Fruit fly (Drosophila melanogaster) whole organism, embryonic: ENCODE results near the gene CG3119.

Source experiments
- Adf1 ChIP-seq: fragments of 200-800 bp; sonication (Bioruptor generic); IDR thresholded peaks from 2 replicates; pipeline ENCODE4 v1.3.6; 2022; ENCODE audit warnings: missing biosample characterization, missing genetic modification characterization
- Atf6 ChIP-seq: fragments of 200-800 bp; sonication (Bioruptor generic); IDR thresholded peaks from 2 replicates; pipeline ENCODE4 v1.3.6; 2022; ENCODE audit warnings: missing biosample characterization, missing genetic modification characterization
- Blimp-1 ChIP-seq: fragments of 200-800 bp; sonication (Bioruptor generic); optimal IDR thresholded peaks from 3 replicates; lab custom pipeline; 2018; ENCODE audit warnings: missing biosample characterization, missing genetic modification characterization, mild to moderate bottlenecking, moderate library complexity, missing genetic modification reagents
- C15 ChIP-seq: fragments of 200-800 bp; sonication (Bioruptor generic); IDR thresholded peaks from 3 replicates; pipeline ENCODE4 v1.3.6; 2022; ENCODE audit warnings: missing biosample characterization, missing genetic modification characterization
- CG12155 ChIP-seq: fragments of 200-800 bp; sonication (Bioruptor generic); optimal IDR thresholded peaks from 3 replicates; lab custom pipeline; 2016; ENCODE audit warnings: missing biosample characterization, missing genetic modification characterization
- CG14965 ChIP-seq: fragments of 200-800 bp; sonication (Bioruptor generic); optimal IDR thresholded peaks from 2 replicates; lab custom pipeline; 2016; ENCODE audit warnings: missing biosample characterization, missing genetic modification characterization, borderline replicate concordance
- CG1603 ChIP-seq: fragments of 200-800 bp; sonication (Bioruptor generic); optimal IDR thresholded peaks from 2 replicates; lab custom pipeline; 2019; ENCODE audit warnings: missing biosample characterization, mild to moderate bottlenecking, missing genetic modification characterization, moderate library complexity
- CG2199 ChIP-seq: fragments of 200-800 bp; sonication (Bioruptor generic); IDR thresholded peaks from 3 replicates; pipeline ENCODE4 v1.3.6; 2022; ENCODE audit warnings: missing biosample characterization, missing genetic modification characterization
- CG31388 ChIP-seq: fragments of 200-800 bp; sonication (Bioruptor generic); optimal IDR thresholded peaks from 2 replicates; lab custom pipeline; 2016; ENCODE audit warnings: missing biosample characterization, missing genetic modification characterization
- CG4282 ChIP-seq: fragments of 200-800 bp; sonication (Bioruptor generic); optimal IDR thresholded peaks from 2 replicates; lab custom pipeline; 2016; ENCODE audit warnings: missing biosample characterization, missing genetic modification characterization
- CG4328 ChIP-seq: fragments of 200-800 bp; sonication (Bioruptor generic); optimal IDR thresholded peaks from 3 replicates; lab custom pipeline; 2017; ENCODE audit warnings: missing biosample characterization, missing genetic modification reagents, missing genetic modification characterization
- CG43689 ChIP-seq: fragments of 200-800 bp; sonication (Bioruptor generic); IDR thresholded peaks from 2 replicates; pipeline ENCODE4 v1.3.6; 2022; ENCODE audit warnings: missing biosample characterization, missing genetic modification characterization
- CG4617 ChIP-seq: fragments of 200-800 bp; sonication (Bioruptor generic); optimal IDR thresholded peaks from 3 replicates; lab custom pipeline; 2016; ENCODE audit warnings: missing biosample characterization, missing genetic modification characterization, borderline replicate concordance
- CG4854 ChIP-seq: fragments of 200-800 bp; sonication (Bioruptor generic); optimal IDR thresholded peaks from 2 replicates; lab custom pipeline; 2016; ENCODE audit warnings: missing biosample characterization, missing genetic modification characterization, inconsistent platforms
- CG7963 ChIP-seq: fragments of 200-800 bp; sonication (Bioruptor generic); IDR thresholded peaks from 3 replicates; pipeline ENCODE4 v1.3.6; 2022; ENCODE audit warnings: missing biosample characterization, missing genetic modification characterization; ENCODE audit not compliant: partially characterized antibody
- CG8290 ChIP-seq, 3 experiments: fragments of 200-800 bp; sonication (Bioruptor generic); optimal IDR thresholded peaks; 2 replicates each; lab custom pipeline; 2016 to 2019; ENCODE audit warnings: missing biosample characterization in 3 of 3, missing genetic modification characterization in 3 of 3, mild to moderate bottlenecking in 2 of 3, moderate library complexity in 1 of 3
- CG8944 ChIP-seq: fragments of 200-800 bp; sonication (Bioruptor generic); optimal IDR thresholded peaks from 3 replicates; lab custom pipeline; 2016; ENCODE audit warnings: missing biosample characterization, missing genetic modification characterization
- CG9437 ChIP-seq: fragments of 200-800 bp; sonication (Bioruptor generic); optimal IDR thresholded peaks from 2 replicates; lab custom pipeline; 2018; ENCODE audit warnings: missing biosample characterization, mild to moderate bottlenecking, missing genetic modification characterization
- D19A ChIP-seq: fragments of 200-800 bp; optimal IDR thresholded peaks from 3 replicates; lab custom pipeline; 2019; ENCODE audit warnings: missing biosample characterization, mild to moderate bottlenecking, missing genetic modification characterization, moderate library complexity
- HLH3B ChIP-seq: fragments of 200-800 bp; sonication (Bioruptor generic); IDR thresholded peaks from 2 replicates; pipeline ENCODE4 v1.3.6; 2022; ENCODE audit warnings: missing biosample characterization, missing genetic modification characterization
- Hr51 ChIP-seq, 2 experiments: fragments of 200-800 bp; sonication (Bioruptor generic); optimal IDR thresholded peaks; 2 replicates in 1 of 2; 3 replicates in 1 of 2; lab custom pipeline; 2016 to 2018; ENCODE audit warnings: missing biosample characterization in 2 of 2, missing genetic modification characterization in 2 of 2, mild to moderate bottlenecking in 1 of 2, moderate library complexity in 1 of 2
- MESR4 ChIP-seq: fragments of 200-800 bp; sonication (Bioruptor generic); optimal IDR thresholded peaks from 2 replicates; lab custom pipeline; 2018; ENCODE audit warnings: missing biosample characterization, mild to moderate bottlenecking, missing genetic modification characterization, moderate library complexity
- Max ChIP-seq: fragments of 200-800 bp; sonication (Bioruptor generic); optimal IDR thresholded peaks from 2 replicates; lab custom pipeline; 2016; ENCODE audit warnings: missing biosample characterization, mild to moderate bottlenecking, missing genetic modification characterization
- Mrtf ChIP-seq: fragments of 200-800 bp; sonication (Bioruptor generic); IDR thresholded peaks from 3 replicates; pipeline ENCODE4 v1.3.6; 2022; ENCODE audit warnings: missing biosample characterization, missing genetic modification characterization
- Myb ChIP-seq: fragments of 200-800 bp; sonication (Bioruptor generic); optimal IDR thresholded peaks from 2 replicates; lab custom pipeline; 2016; ENCODE audit warnings: missing biosample characterization, missing genetic modification characterization
- Scr ChIP-seq: fragments of 200-800 bp; sonication (Bioruptor generic); IDR thresholded peaks from 2 replicates; pipeline ENCODE4 v1.3.6; 2022; ENCODE audit warnings: missing biosample characterization, missing genetic modification characterization; ENCODE audit not compliant: partially characterized antibody
- bigmax ChIP-seq: fragments of 200-800 bp; sonication (Bioruptor generic); optimal IDR thresholded peaks from 2 replicates; lab custom pipeline; 2018; ENCODE audit warnings: missing biosample characterization, mild to moderate bottlenecking, missing genetic modification characterization
- cg ChIP-seq: fragments of 200-800 bp; sonication (Bioruptor generic); optimal IDR thresholded peaks from 3 replicates; lab custom pipeline; 2019; ENCODE audit warnings: missing biosample characterization, mild to moderate bottlenecking, missing genetic modification characterization, moderate library complexity
- chinmo ChIP-seq: fragments of 200-800 bp; sonication (Bioruptor generic); IDR thresholded peaks from 4 replicates; pipeline ENCODE4 v1.3.6; 2022; ENCODE audit warnings: missing biosample characterization, missing genetic modification characterization; ENCODE audit not compliant: partially characterized antibody
- ci ChIP-seq: fragments of 200-800 bp; sonication (Bioruptor generic); IDR thresholded peaks from 3 replicates; pipeline ENCODE4 v1.3.6; 2022; ENCODE audit warnings: missing biosample characterization, missing genetic modification characterization
- cwo ChIP-seq: fragments of 200-800 bp; sonication (Bioruptor generic); optimal IDR thresholded peaks from 3 replicates; lab custom pipeline; 2017; ENCODE audit warnings: missing biosample characterization, missing genetic modification characterization, mild to moderate bottlenecking, moderate library complexity, missing genetic modification reagents
- dm ChIP-seq: fragments of 200-800 bp; sonication (Bioruptor generic); optimal IDR thresholded peaks from 3 replicates; lab custom pipeline; 2016; ENCODE audit warnings: missing biosample characterization, missing genetic modification characterization
- dpn ChIP-seq, 2 experiments: fragments of 200-800 bp; sonication (Bioruptor generic); optimal IDR thresholded peaks; 3 replicates each; lab custom pipeline; 2016; ENCODE audit warnings: missing biosample characterization in 2 of 2, missing genetic modification characterization in 2 of 2
- dysf ChIP-seq: fragments of 200-800 bp; sonication (Bioruptor generic); IDR thresholded peaks from 3 replicates; pipeline ENCODE4 v1.3.6; 2022; ENCODE audit warnings: missing biosample characterization, missing genetic modification characterization
- esg ChIP-seq: fragments of 200-800 bp; sonication (Bioruptor generic); conservative IDR thresholded peaks from 2 replicates; pipeline ENCODE4 v1.3.6; 2022; ENCODE audit warnings: missing biosample characterization, missing genetic modification characterization
- exex ChIP-seq: fragments of 200-800 bp; sonication (Bioruptor generic); optimal IDR thresholded peaks from 4 replicates; lab custom pipeline; 2018; ENCODE audit warnings: missing biosample characterization, mild to moderate bottlenecking, missing genetic modification characterization, moderate library complexity
- fu2 ChIP-seq: fragments of 200-800 bp; sonication (Bioruptor generic); optimal IDR thresholded peaks from 2 replicates; lab custom pipeline; 2016; ENCODE audit warnings: missing biosample characterization, missing genetic modification characterization
- h ChIP-seq: fragments of >200 bp; optimal IDR thresholded peaks from 2 replicates; lab custom pipeline; 2017
- klu ChIP-seq: fragments of 200-800 bp; sonication (Bioruptor generic); IDR thresholded peaks from 2 replicates; pipeline ENCODE4 v1.3.6; 2022; ENCODE audit warnings: missing biosample characterization, missing genetic modification characterization
- knrl ChIP-seq: fragments of 200-800 bp; sonication (Bioruptor generic); IDR thresholded peaks from 3 replicates; pipeline ENCODE4 v1.3.6; 2022; ENCODE audit warnings: missing biosample characterization, missing genetic modification characterization; ENCODE audit not compliant: partially characterized antibody
- lov ChIP-seq, 2 experiments: fragments of 200-800 bp in 1 of 2; fragments of >200 bp in 1 of 2; sonication (Bioruptor generic) in 1 of 2; IDR thresholded peaks in 1 of 2; optimal IDR thresholded peaks in 1 of 2; 2 replicates in 1 of 2; 3 replicates in 1 of 2; pipeline versions ENCODE4 v1.3.6 to Lab custom; 2017 to 2022; ENCODE audit warnings: missing biosample characterization in 1 of 2, missing genetic modification characterization in 1 of 2
- nom ChIP-seq: fragments of 200-800 bp; sonication (Bioruptor generic); optimal IDR thresholded peaks from 2 replicates; lab custom pipeline; 2017; ENCODE audit warnings: missing biosample characterization, missing genetic modification characterization, mild to moderate bottlenecking, moderate library complexity, missing genetic modification reagents
- onecut ChIP-seq: fragments of 200-800 bp; sonication (Bioruptor generic); IDR thresholded peaks from 2 replicates; pipeline ENCODE4 v1.3.6; 2022; ENCODE audit warnings: missing biosample characterization, missing genetic modification characterization
- org-1 ChIP-seq: fragments of 200-800 bp; sonication (Bioruptor generic); optimal IDR thresholded peaks from 2 replicates; lab custom pipeline; 2017; ENCODE audit warnings: missing biosample characterization, missing genetic modification characterization
- repo ChIP-seq: fragments of 200-800 bp; sonication (Bioruptor generic); optimal IDR thresholded peaks from 2 replicates; lab custom pipeline; 2016; ENCODE audit warnings: missing biosample characterization, missing genetic modification characterization
- sens ChIP-seq: fragments of 200-800 bp; sonication (Bioruptor generic); peaks from one replicate; lab custom pipeline; 2016; ENCODE audit warnings: missing biosample characterization, missing genetic modification characterization
- seq ChIP-seq: fragments of 200-800 bp; sonication (Bioruptor generic); IDR thresholded peaks from 2 replicates; pipeline ENCODE4 v1.3.6; 2022; ENCODE audit warnings: missing biosample characterization, missing genetic modification characterization
- slou ChIP-seq: fragments of 200-800 bp; sonication (Bioruptor generic); optimal IDR thresholded peaks from 3 replicates; lab custom pipeline; 2016; ENCODE audit warnings: missing biosample characterization, missing genetic modification characterization
- stwl ChIP-seq: fragments of 200-800 bp; sonication (Bioruptor generic); optimal IDR thresholded peaks from 3 replicates; lab custom pipeline; 2018; ENCODE audit warnings: missing biosample characterization, mild to moderate bottlenecking, missing genetic modification characterization, moderate library complexity
- zen2 ChIP-seq: fragments of 200-800 bp; sonication (Bioruptor generic); IDR thresholded peaks from 3 replicates; pipeline ENCODE4 v1.3.6; 2022; ENCODE audit warnings: missing biosample characterization, missing genetic modification characterization; ENCODE audit not compliant: partially characterized antibody

Gene CG3119

DNA sequence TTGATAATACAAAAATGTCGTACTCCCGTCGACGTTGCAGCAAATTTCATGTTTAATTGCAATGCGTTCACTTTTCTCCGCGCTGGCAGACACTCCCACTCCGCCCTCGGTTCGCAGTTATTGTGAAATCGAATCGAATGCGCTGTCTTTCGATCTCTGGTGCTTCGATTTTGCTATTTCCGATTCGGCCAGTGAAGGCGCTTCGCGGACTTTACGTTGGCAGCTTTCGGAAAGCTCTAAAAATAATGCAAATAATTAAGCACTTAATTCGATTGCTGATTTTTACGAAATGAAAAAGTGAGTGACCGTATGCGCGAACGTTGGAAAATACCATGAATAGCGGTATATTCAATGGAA lies 36.5 kb upstream of the CG3119 start, which contains the start of gene Ifrd1 (continued):
- no peak for TF ChIP-seq CG43689 (GFP tag; lab: Robert Waterston, UW)
- no peak for TF ChIP-seq cg (GFP tag; lab: Kevin White, UChicago)
- no peak for TF ChIP-seq cwo (GFP tag; lab: Kevin White, UChicago)
- no peak for TF ChIP-seq dm (GFP tag; lab: Kevin White, UChicago)
- no peak for TF ChIP-seq CG9437 (GFP tag; lab: Kevin White, UChicago)
- peak; percentile 29 for TF ChIP-seq exex (tag; lab: Kevin White, UChicago)
- TF ChIP-seq h: no peak
- no peak for TF ChIP-seq dpn (GFP tag; optimal IDR thresholded peaks at IDR 0.05; lab: Kevin White, UChicago)
- no peak for TF ChIP-seq CG12155 (GFP tag; lab: Kevin White, UChicago)
- TF ChIP-seq slou: no peak
- TF ChIP-seq klu (GFP tag; lab: Robert Waterston, UW): no peak
- no peak for TF ChIP-seq knrl (GFP tag; lab: Robert Waterston, UW)
- TF ChIP-seq CG31388 (GFP tag; lab: Kevin White, UChicago): no peak
- no peak for TF ChIP-seq Mrtf (GFP tag; lab: Robert Waterston, UW)
- TF ChIP-seq CG14965 (GFP tag; lab: Kevin White, UChicago): no peak
- TF ChIP-seq ci (GFP tag; lab: Robert Waterston, UW): peak; percentile 5; the same call in 1 of the 3 replicates
- TF ChIP-seq CG4282 (GFP tag; lab: Kevin White, UChicago): no peak
- peak; percentile 4 for TF ChIP-seq CG4617 (GFP tag; lab: Kevin White, UChicago)
- TF ChIP-seq esg (GFP tag; lab: Robert Waterston, UW): no peak
- TF ChIP-seq CG1603 (tag; lab: Kevin White, UChicago): no peak
- TF ChIP-seq dysf (GFP tag; lab: Robert Waterston, UW): no peak
- TF ChIP-seq chinmo (GFP tag; lab: Robert Waterston, UW): peak; percentile 38; the same call in 2 of the 4 replicates
- TF ChIP-seq lov (optimal IDR thresholded peaks at IDR 0.05; lab: Kevin White, UChicago): no peak
- no peak for TF ChIP-seq lov (GFP tag; IDR thresholded peaks at IDR 0.05; lab: Robert Waterston, UW)
- TF ChIP-seq MESR4 (GFP tag; lab: Kevin White, UChicago): peak; percentile 82
- no peak for TF ChIP-seq CG8290 (GFP tag; optimal IDR thresholded peaks at IDR 0.05; lab: Kevin White, UChicago)
- TF ChIP-seq CG8290 (tag; optimal IDR thresholded peaks at IDR 0.05; lab: Kevin White, UChicago): peak in 1 of 2 experiments; percentile 36
- TF ChIP-seq zen2 (GFP tag; lab: Robert Waterston, UW): no peak
- 0 out of 3 replicates have a peak, but pooled peaks have one; percentile 9 for TF ChIP-seq CG2199
- no peak for TF ChIP-seq seq (GFP tag; lab: Robert Waterston, UW)
- TF ChIP-seq sens: no peak
- no peak for TF ChIP-seq CG4854 (GFP tag; lab: Kevin White, UChicago)
- TF ChIP-seq Blimp-1: no peak
- no peak for TF ChIP-seq CG4328 (GFP tag; lab: Kevin White, UChicago)

dm6 chr2L:2873729-2874127 lies 36.1 kb upstream of the CG3119 start:
- TF ChIP-seq Scr (GFP tag; lab: Robert Waterston, UW) (no peak), Atf6 (GFP tag; lab: Robert Waterston, UW) (0 out of 2 replicates have a peak, but pooled peaks have one; percentile 3), Max (GFP tag; lab: Kevin White, UChicago) (peak; percentile 20), bigmax (peak; percentile 71), HLH3B (GFP tag; lab: Robert Waterston, UW) (0 out of 2 replicates have a peak, but pooled peaks have one; percentile 2), CG7963 (GFP tag; lab: Robert Waterston, UW) (no peak), CG8944 (GFP tag; lab: Kevin White, UChicago) (no peak), C15 (GFP tag; lab: Robert Waterston, UW) (no peak), onecut (peak; percentile 79), dm (GFP tag; lab: Kevin White, UChicago) (peak; percentile 68), seq (GFP tag; lab: Robert Waterston, UW) (no peak), Adf1 (GFP tag; lab: Robert Waterston, UW) (no peak), fu2 (no peak), nom (no peak), org-1 (no peak), Hr51 (GFP tag; optimal IDR thresholded peaks at IDR 0.05; lab: Kevin White, UChicago) (no peak), D19A (tag; lab: Kevin White, UChicago) (no peak), CG2199 (no peak), stwl (tag; lab: Kevin White, UChicago) (no peak), Myb (GFP tag; lab: Kevin White, UChicago) (no peak), repo (GFP tag; lab: Kevin White, UChicago) (no peak)
